Worm (Caenorhabditis elegans): ENCODE measurements around the gene T04A8.7.

Gene T04A8.7

DNA sequence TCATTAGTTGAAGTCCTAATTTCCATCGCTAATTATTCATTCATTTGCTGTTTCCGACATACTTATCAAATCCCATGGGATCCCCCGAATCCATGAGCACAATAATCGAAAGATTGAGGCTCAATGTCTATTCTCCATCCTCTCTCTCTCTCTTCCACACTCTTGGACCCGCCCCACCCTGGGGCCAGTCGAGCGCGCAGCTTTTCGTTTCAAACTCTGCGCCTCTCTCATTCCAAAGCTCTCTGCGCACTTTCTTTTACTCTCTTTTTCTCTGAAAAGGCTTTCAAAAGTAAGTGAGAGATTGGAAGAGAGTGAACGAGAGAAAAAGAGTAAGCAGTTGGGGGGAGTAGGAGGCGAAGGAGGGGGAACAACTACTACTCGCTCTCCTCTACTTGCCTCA, 26.6 kb downstream of the T04A8.7 start, which contains the start of gene acy-1:
acy-1 (plus strand) TSS at position 346 of the 400 bp plus-strand sequence.
- TF ChIP-seq drap-1 (GFP tag; optimal IDR thresholded peaks at IDR 0.05) (no peak), ceh-43 (GFP tag; optimal IDR thresholded peaks at IDR 0.05) (no peak), mls-2 (tag; optimal IDR thresholded peaks at IDR 0.05) (peak; percentile 62), zip-8 (tag; optimal IDR thresholded peaks at IDR 0.05) (no peak), blmp-1 (tag; optimal IDR thresholded peaks at IDR 0.05) (peak; percentile 12), mab-5 (tag; optimal IDR thresholded peaks at IDR 0.05) (no peak), cnd-1 (tag; optimal IDR thresholded peaks at IDR 0.05) (peak; percentile 30), lsy-2 (tag; optimal IDR thresholded peaks at IDR 0.05) (peak; percentile 22), nhr-237 (tag; optimal IDR thresholded peaks at IDR 0.05) (peak; percentile 67), ham-2 (GFP tag; optimal IDR thresholded peaks at IDR 0.05) (peak; percentile 43), ces-1 (GFP tag; optimal IDR thresholded peaks at IDR 0.05) (peak; percentile 92), unc-120 (tag; optimal IDR thresholded peaks at IDR 0.05; ENCODE audit: poor library complexity, severe bottlenecking) (peak; percentile 69), lin-32 (GFP tag; optimal IDR thresholded peaks at IDR 0.05) (no peak), sem-2 (GFP tag; optimal IDR thresholded peaks at IDR 0.05) (no peak), hlh-1 (tag; optimal IDR thresholded peaks at IDR 0.05) (peak; percentile 81), mep-1 (tag; optimal IDR thresholded peaks at IDR 0.05) (peak; percentile 69), sptf-1 (tag; optimal IDR thresholded peaks at IDR 0.05) (peak; percentile 55), unc-62 (GFP tag; optimal IDR thresholded peaks at IDR 0.05) (peak; percentile 33)

DNA sequence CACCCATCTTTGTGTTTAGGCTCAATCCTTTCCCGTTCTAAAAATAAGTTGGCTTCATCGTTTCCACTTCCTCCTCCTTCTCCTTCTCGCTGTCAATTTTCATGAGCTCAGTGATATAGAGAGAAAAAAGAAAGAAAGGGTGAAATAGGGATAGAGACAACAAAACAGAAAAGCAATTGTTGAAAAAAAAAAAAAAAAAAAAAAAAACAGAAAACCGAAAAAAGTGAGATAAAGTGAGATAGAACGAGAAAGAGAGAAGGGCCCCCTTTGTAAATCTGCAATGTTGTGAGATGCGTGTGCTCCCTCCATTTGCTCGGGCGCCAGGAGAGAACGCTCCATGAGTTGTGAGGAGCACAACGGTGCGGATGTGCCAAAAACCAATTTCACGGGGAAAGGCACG, 28.8 kb downstream of the T04A8.7 start:
- no peak for TF ChIP-seq bed-3 (GFP tag; optimal IDR thresholded peaks at IDR 0.05)

DNA sequence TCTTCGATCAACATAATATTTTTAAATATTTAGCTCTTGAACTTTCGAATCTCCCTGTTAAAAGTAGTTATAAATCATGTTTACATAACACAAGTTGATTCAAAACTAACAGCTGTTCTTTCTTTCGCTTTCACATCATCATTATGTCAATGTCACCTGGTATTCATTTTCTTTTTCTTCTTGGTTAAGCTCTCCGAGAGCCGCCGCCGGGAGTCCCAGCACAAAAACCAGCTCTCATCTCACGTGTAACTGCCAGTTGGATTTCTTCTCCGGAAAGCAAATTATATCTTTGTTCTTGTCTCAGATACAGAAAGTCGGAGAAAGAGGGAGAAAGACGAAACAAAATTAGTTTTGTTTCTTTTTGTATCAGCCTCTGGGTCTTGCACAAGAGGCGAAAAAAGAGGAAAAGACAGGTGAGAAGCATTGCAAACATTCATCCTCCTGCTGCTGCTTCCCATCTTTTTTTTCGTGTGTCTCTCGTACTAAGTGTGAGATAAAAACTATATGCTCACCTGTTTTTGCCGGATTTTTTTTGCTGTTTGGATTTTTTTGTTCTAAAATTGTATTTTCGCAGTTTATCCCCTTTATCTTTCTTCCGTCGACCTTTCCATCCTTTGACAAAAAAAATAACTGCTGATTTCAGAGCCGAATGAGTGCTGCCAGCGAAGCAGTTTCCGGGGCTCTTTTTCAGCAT, 36.3 kb downstream of the T04A8.7 start, which contains the start of gene F17C8.3:
F17C8.3 (plus strand) TSS at position 644 of the 694 bp plus-strand sequence.
- no peak for TF ChIP-seq cnd-1 (tag; optimal IDR thresholded peaks at IDR 0.05)
- no peak for TF ChIP-seq flh-1 (GFP tag; optimal IDR thresholded peaks at IDR 0.05)
- TF ChIP-seq unc-120 (tag; optimal IDR thresholded peaks at IDR 0.05; ENCODE audit: poor library complexity, severe bottlenecking) = peak; percentile 26
- TF ChIP-seq nhr-76 (tag; optimal IDR thresholded peaks at IDR 0.05) = no peak
- peak; percentile 69 for TF ChIP-seq hlh-1 (tag; optimal IDR thresholded peaks at IDR 0.05)

DNA sequence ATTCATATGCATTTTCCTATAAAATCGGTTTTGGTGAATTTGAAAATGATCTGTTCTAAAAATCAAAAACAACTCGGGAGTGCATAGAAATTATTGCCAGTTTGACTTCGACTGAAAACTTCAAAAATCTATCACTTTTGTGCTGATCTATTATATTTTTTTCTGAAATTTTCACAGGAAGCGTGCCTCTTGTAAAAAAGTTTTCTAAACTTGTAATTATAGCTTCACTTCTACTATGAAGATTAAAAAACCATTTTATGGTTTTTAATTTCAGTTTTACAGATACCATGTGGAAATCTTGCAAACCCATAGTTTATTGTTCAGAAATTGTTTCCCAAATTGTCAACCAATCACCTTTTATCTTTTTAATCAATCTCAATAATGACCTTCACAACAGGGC, 38.9 kb downstream of the T04A8.7 start, which contains the start of gene F17C8.9:
F17C8.9 (plus strand) TSS at position 301 of the 400 bp plus-strand sequence.
- no peak for TF ChIP-seq ceh-39 (tag; optimal IDR thresholded peaks at IDR 0.05)
- TF ChIP-seq elt-3 (tag; optimal IDR thresholded peaks at IDR 0.05) = no peak

DNA sequence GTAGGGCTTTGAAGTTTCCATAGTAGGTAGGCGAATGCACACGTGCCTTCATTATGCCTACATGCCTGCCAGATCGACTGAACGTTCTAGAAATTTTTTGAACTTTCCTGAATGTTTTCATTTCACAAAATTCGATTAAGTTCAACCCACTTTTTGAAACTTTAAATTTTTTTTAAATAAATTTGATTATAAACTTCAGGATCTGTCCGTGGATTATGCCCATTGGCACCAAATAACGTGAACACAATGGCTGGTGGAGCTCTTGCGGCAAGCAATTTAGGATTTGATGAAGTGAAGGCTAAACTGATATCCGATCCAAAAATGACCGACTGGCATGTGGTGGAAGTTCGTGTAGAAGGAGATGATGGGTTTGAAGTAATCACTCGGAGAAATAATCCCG, 40.3 kb downstream of the T04A8.7 start, which contains the start of gene F17C8.7:
F17C8.7 (plus strand) TSS at position 301 of the 400 bp plus-strand sequence.
- no peak for TF ChIP-seq nhr-237 (tag; optimal IDR thresholded peaks at IDR 0.05)
- TF ChIP-seq pha-4 (tag; optimal IDR thresholded peaks at IDR 0.05) = no peak
- TF ChIP-seq unc-120 (tag; optimal IDR thresholded peaks at IDR 0.05; ENCODE audit: poor library complexity, severe bottlenecking) = no peak
- TF ChIP-seq elt-3 (tag; optimal IDR thresholded peaks at IDR 0.05) = no peak
- no peak for TF ChIP-seq ceh-83 (GFP tag; optimal IDR thresholded peaks at IDR 0.05)
- no peak for TF ChIP-seq ham-2 (GFP tag; optimal IDR thresholded peaks at IDR 0.05)
- no peak for TF ChIP-seq cnd-1 (tag; optimal IDR thresholded peaks at IDR 0.05)
- TF ChIP-seq hlh-1 (tag; optimal IDR thresholded peaks at IDR 0.05) = no peak
- no peak for TF ChIP-seq ceh-43 (GFP tag; optimal IDR thresholded peaks at IDR 0.05)
- TF ChIP-seq ztf-11 (tag; optimal IDR thresholded peaks at IDR 0.05) = no peak
- no peak for TF ChIP-seq mep-1 (tag; optimal IDR thresholded peaks at IDR 0.05)
- no peak for TF ChIP-seq elt-1 (tag; optimal IDR thresholded peaks at IDR 0.05; ENCODE audit: borderline replicate concordance, insufficient read depth)
- no peak for TF ChIP-seq M03D4.4 (tag; optimal IDR thresholded peaks at IDR 0.05)
- TF ChIP-seq snpc-4 (tag; optimal IDR thresholded peaks at IDR 0.05) = no peak
- no peak for TF ChIP-seq sptf-1 (tag; optimal IDR thresholded peaks at IDR 0.05)
- no peak for TF ChIP-seq tbx-8 (GFP tag; optimal IDR thresholded peaks at IDR 0.05)
- no peak for TF ChIP-seq drap-1 (GFP tag; optimal IDR thresholded peaks at IDR 0.05)
- TF ChIP-seq nhr-12 (tag; optimal IDR thresholded peaks at IDR 0.05) = no peak
- no peak for TF ChIP-seq flh-1 (GFP tag; optimal IDR thresholded peaks at IDR 0.05)

All from whole organism, mixed stage, embryonic.